Worm (Caenorhabditis elegans) whole organism, late embryonic: ENCODE results near the gene T26H5.14.

ENCODE experiments used
- C38D4.7 ChIP-seq: fragments of 200-800 bp; sonication (Bioruptor generic); optimal IDR thresholded peaks from 2 replicates; lab custom pipeline; 2018; ENCODE audit warnings: mild to moderate bottlenecking, missing genetic modification characterization, moderate library complexity, missing compliant biosample characterization
- F13H6.1 ChIP-seq: sonication (generic microtip); optimal IDR thresholded peaks from 2 replicates; lab custom pipeline; 2016; ENCODE audit warnings: missing genetic modification characterization, missing compliant biosample characterization
- K09A11.1 ChIP-seq: sonication (generic microtip); optimal IDR thresholded peaks from 2 replicates; lab custom pipeline; 2017; ENCODE audit warnings: antibody characterized with exemption, mild to moderate bottlenecking, missing genetic modification characterization, missing compliant biosample characterization; ENCODE audit not compliant: insufficient read depth
- T23F11.4 ChIP-seq: fragments of 200-800 bp; sonication (Bioruptor generic); optimal IDR thresholded peaks from 2 replicates; lab custom pipeline; 2018; ENCODE audit warnings: mild to moderate bottlenecking, missing genetic modification characterization, missing compliant biosample characterization
- ama-1 ChIP-seq: fragments of 150-350 bp; optimal IDR thresholded peaks from 2 replicates; lab custom pipeline; 2014
- ceh-18 ChIP-seq: sonication (generic microtip); optimal IDR thresholded peaks from 2 replicates; lab custom pipeline; 2016; ENCODE audit warnings: missing genetic modification characterization, missing compliant biosample characterization
- ceh-2 ChIP-seq: sonication (generic microtip); optimal IDR thresholded peaks from 2 replicates; lab custom pipeline; 2016; ENCODE audit warnings: missing genotype, missing genetic modification characterization, missing compliant biosample characterization
- ceh-22 ChIP-seq: sonication (generic microtip); optimal IDR thresholded peaks from 2 replicates; lab custom pipeline; 2017; ENCODE audit warnings: missing biosample characterization, missing genetic modification characterization
- ceh-34 ChIP-seq: sonication (generic microtip); optimal IDR thresholded peaks from 2 replicates; lab custom pipeline; 2016; ENCODE audit warnings: mild to moderate bottlenecking, missing genetic modification characterization, missing compliant biosample characterization
- ceh-45 ChIP-seq: fragments of 200-800 bp; sonication (Bioruptor generic); IDR thresholded peaks from 2 replicates; pipeline ENCODE4 v1.3.6; 2022; ENCODE audit warnings: missing genetic modification reagents, missing genetic modification characterization, missing compliant biosample characterization
- ceh-48 ChIP-seq: sonication (generic microtip); optimal IDR thresholded peaks from 2 replicates; lab custom pipeline; 2016; ENCODE audit warnings: missing genetic modification characterization, inconsistent platforms, missing compliant biosample characterization
- dmd-4 ChIP-seq: sonication (generic microtip); optimal IDR thresholded peaks from 2 replicates; lab custom pipeline; 2016; ENCODE audit warnings: borderline replicate concordance, missing genetic modification characterization, missing compliant biosample characterization
- dve-1 ChIP-seq: sonication (generic microtip); optimal IDR thresholded peaks from 2 replicates; lab custom pipeline; 2017; ENCODE audit warnings: antibody characterized with exemption, mild to moderate bottlenecking, missing genetic modification characterization, missing compliant biosample characterization
- elt-4 ChIP-seq: sonication (generic microtip); optimal IDR thresholded peaks from 2 replicates; lab custom pipeline; 2016; ENCODE audit warnings: missing genetic modification characterization, missing compliant biosample characterization
- ets-4 ChIP-seq: sonication (generic microtip); optimal IDR thresholded peaks from 2 replicates; lab custom pipeline; 2016; ENCODE audit warnings: missing genetic modification characterization, missing compliant biosample characterization
- hlh-13 ChIP-seq: fragments of 200-800 bp; sonication (Bioruptor generic); optimal IDR thresholded peaks from 2 replicates; lab custom pipeline; 2018; ENCODE audit warnings: mild to moderate bottlenecking, missing genetic modification characterization, missing compliant biosample characterization
- hlh-6 ChIP-seq: sonication (generic microtip); optimal IDR thresholded peaks from 2 replicates; lab custom pipeline; 2016; ENCODE audit warnings: missing genotype, missing genetic modification characterization, missing compliant biosample characterization
- lin-11 ChIP-seq: fragments of 200-800 bp; sonication (Bioruptor generic); optimal IDR thresholded peaks from 2 replicates; lab custom pipeline; 2018; ENCODE audit warnings: mild to moderate bottlenecking, missing genetic modification characterization, missing compliant biosample characterization
- madf-2 ChIP-seq: sonication (generic microtip); optimal IDR thresholded peaks from 2 replicates; lab custom pipeline; 2017; ENCODE audit warnings: missing genetic modification characterization, missing compliant biosample characterization
- mec-3 ChIP-seq: sonication (generic microtip); optimal IDR thresholded peaks from 2 replicates; lab custom pipeline; 2016; ENCODE audit warnings: borderline replicate concordance, missing genetic modification characterization, missing compliant biosample characterization
- nfya-1 ChIP-seq: sonication (generic microtip); optimal IDR thresholded peaks from 2 replicates; lab custom pipeline; 2017; ENCODE audit warnings: missing genetic modification characterization, mild to moderate bottlenecking, missing compliant biosample characterization, antibody characterized with exemption, moderate library complexity
- odd-2 ChIP-seq: sonication (generic microtip); optimal IDR thresholded peaks from 2 replicates; lab custom pipeline; 2017; ENCODE audit warnings: antibody characterized with exemption, mild to moderate bottlenecking, missing genetic modification characterization, missing compliant biosample characterization
- pha-2 ChIP-seq: sonication (generic microtip); optimal IDR thresholded peaks from 2 replicates; lab custom pipeline; 2017; ENCODE audit warnings: mild to moderate bottlenecking, missing genetic modification characterization, missing compliant biosample characterization
- pha-4 ChIP-seq: fragments of 150-350 bp; optimal IDR thresholded peaks from 2 replicates; lab custom pipeline; 2018; ENCODE audit warnings: missing biosample characterization, missing genetic modification reagents, missing genetic modification characterization
- pros-1 ChIP-seq: fragments of 150-350 bp; optimal IDR thresholded peaks from 2 replicates; lab custom pipeline; 2014; ENCODE audit warnings: missing biosample characterization, missing genetic modification reagents, missing genetic modification characterization
- ref-2 ChIP-seq: sonication (generic microtip); optimal IDR thresholded peaks from 2 replicates; lab custom pipeline; 2016; ENCODE audit warnings: missing genetic modification characterization, missing compliant biosample characterization
- tbx-7 ChIP-seq: sonication (generic microtip); optimal IDR thresholded peaks from 2 replicates; lab custom pipeline; 2016; ENCODE audit warnings: missing genotype, missing genetic modification characterization, missing compliant biosample characterization
- ttx-3 ChIP-seq: sonication (generic microtip); optimal IDR thresholded peaks from 2 replicates; lab custom pipeline; 2016; ENCODE audit warnings: missing genetic modification reagents, missing genetic modification characterization, missing compliant biosample characterization
- unc-86 ChIP-seq: sonication (generic microtip); optimal IDR thresholded peaks from 2 replicates; lab custom pipeline; 2016; ENCODE audit warnings: missing genetic modification characterization, missing compliant biosample characterization
- zip-5 ChIP-seq: sonication (generic microtip); optimal IDR thresholded peaks from 2 replicates; lab custom pipeline; 2016; ENCODE audit warnings: missing genetic modification characterization, missing compliant biosample characterization
- ztf-16 ChIP-seq: sonication (generic microtip); optimal IDR thresholded peaks from 2 replicates; lab custom pipeline; 2017; ENCODE audit warnings: missing genetic modification characterization, missing compliant biosample characterization

The T26H5.14 gene

ce11 chrV:15415951-15416350 lies 33.0 kb upstream of the T26H5.14 start, which contains the start of gene srh-265:
TSS of gene srh-265 (plus strand) at chrV:15416251.
- TF ChIP-seq hlh-6 (no peak), tbx-7 (tag; lab: Kevin White, UChicago) (no peak), lin-11 (no peak), ceh-48 (tag; lab: Kevin White, UChicago) (no peak), pha-4 (tag; lab: Kevin White, UChicago) (no peak), mec-3 (tag; lab: Kevin White, UChicago) (no peak), F13H6.1 (tag; lab: Kevin White, UChicago) (no peak)
- TF ChIP-seq, all 69 proteins: peak for 0

DNA sequence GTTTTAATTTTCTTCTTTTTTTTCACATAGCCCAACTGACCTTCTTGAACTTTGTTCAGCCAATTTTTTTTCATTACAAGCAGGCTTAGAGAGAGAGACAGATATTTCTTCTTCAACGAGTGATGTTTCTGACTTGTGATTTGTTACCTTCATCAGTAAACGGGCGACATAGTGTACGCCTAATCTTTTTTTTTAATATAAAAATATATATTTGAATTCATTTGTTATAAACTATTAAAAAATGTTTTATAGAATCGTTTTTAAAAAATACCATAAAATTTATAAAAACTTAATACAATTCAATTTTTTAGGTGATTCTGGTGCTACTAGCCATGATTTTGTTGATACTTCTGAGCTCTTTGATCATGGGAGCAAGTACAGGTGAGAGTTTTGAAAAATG lies 31.1 kb upstream of the T26H5.14 start, which contains the start of gene T06E6.10:
TSS of gene T06E6.10 (plus strand) at position 301 of the 400 bp plus-strand sequence.
- no peak for TF ChIP-seq ceh-48 (tag; lab: Kevin White, UChicago)
- no peak for TF ChIP-seq dve-1
- TF ChIP-seq ttx-3: no peak
- TF ChIP-seq zip-5 (tag; lab: Kevin White, UChicago): no peak
- TF ChIP-seq ztf-16: no peak
- no peak for TF ChIP-seq T23F11.4 (GFP tag; lab: Kevin White, UChicago)
- TF ChIP-seq odd-2 (tag; lab: Kevin White, UChicago): no peak
- no peak for TF ChIP-seq dmd-4 (tag; lab: Kevin White, UChicago)
- TF ChIP-seq hlh-13 (GFP tag; lab: Kevin White, UChicago): no peak
- TF ChIP-seq ceh-45 (GFP tag; lab: Robert Waterston, UW): no peak
- no peak for TF ChIP-seq C38D4.7 (GFP tag; lab: Kevin White, UChicago)

DNA sequence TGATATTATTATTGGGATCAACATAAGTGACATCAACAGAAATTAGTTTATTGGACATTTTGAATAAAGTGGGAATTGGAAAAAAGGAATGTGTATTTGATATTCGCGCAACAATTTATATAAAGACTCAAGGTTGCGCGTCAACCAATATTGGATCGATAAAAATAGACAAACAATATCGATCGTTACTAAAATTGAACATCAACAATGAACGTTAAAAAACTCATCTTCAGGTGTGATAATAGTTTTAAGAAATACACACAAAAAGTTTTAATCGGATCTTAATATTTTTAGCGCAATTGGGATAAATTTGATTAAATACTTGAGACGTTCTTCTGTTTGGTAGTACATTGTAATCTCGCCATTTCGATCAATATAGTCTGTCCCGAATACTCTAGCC lies 25.4 kb upstream of the T26H5.14 start, which contains the start of gene fbxa-104:
TSS of gene fbxa-104 (minus strand) at position 83 of the 400 bp plus-strand sequence.
- TF ChIP-seq ztf-16: no peak
- TF ChIP-seq, all 69 proteins: peak for 0

- TF ChIP-seq dve-1 (no peak), dmd-4 (tag; lab: Kevin White, UChicago) (no peak), ref-2 (tag; lab: Kevin White, UChicago) (no peak), pha-2 (no peak), ets-4 (tag; lab: Kevin White, UChicago) (no peak), nfya-1 (no peak), tbx-7 (tag; lab: Kevin White, UChicago) (no peak), T23F11.4 (GFP tag; lab: Kevin White, UChicago) (no peak), ceh-34 (tag; lab: Kevin White, UChicago) (no peak), madf-2 (tag; lab: Kevin White, UChicago) (no peak), ceh-45 (GFP tag; lab: Robert Waterston, UW) (no peak), ceh-22 (tag; lab: Kevin White, UChicago) (no peak), zip-5 (tag; lab: Kevin White, UChicago) (no peak), pros-1 (tag; lab: Kevin White, UChicago) (no peak), elt-4 (no peak), ceh-18 (tag; lab: Kevin White, UChicago) (no peak), unc-86 (tag; lab: Kevin White, UChicago) (no peak)
Observed at ce11 chrV:15425368-15426091, 23.4 kb upstream of the T26H5.14 start, which contains the start of gene Y36E3A.2. TSS of gene Y36E3A.2 (plus strand) at chrV:15426041.

DNA sequence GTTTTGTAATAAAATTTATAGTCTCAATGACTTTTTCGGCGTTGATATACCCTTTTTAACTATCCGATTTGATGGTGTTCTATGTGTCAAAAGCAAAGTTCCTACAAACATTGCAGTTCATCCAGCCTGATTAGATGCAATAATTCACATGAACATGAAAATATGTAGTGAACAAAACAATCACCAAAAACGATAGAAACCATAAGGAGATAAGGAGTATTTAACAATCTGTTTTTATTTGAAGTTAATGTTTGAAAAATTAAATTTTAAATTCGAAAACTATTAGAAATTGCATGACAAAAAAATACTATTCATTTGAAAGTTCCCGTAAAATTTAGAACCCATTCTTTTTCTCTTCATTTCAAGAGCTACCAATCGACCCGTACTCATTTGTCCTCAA lies 22.0 kb upstream of the T26H5.14 start, which contains the start of gene fbxa-209:
TSS of gene fbxa-209 (minus strand) at position 101 of the 400 bp plus-strand sequence.
- TF ChIP-seq K09A11.1 (tag; lab: Kevin White, UChicago) (no peak), ama-1 (lab: Kevin White, UChicago) (no peak), F13H6.1 (tag; lab: Kevin White, UChicago) (no peak), odd-2 (tag; lab: Kevin White, UChicago) (no peak), ceh-2 (no peak)
